Fruit fly (Drosophila melanogaster): ENCODE results near the gene sowi.

Gene sowi

DNA sequence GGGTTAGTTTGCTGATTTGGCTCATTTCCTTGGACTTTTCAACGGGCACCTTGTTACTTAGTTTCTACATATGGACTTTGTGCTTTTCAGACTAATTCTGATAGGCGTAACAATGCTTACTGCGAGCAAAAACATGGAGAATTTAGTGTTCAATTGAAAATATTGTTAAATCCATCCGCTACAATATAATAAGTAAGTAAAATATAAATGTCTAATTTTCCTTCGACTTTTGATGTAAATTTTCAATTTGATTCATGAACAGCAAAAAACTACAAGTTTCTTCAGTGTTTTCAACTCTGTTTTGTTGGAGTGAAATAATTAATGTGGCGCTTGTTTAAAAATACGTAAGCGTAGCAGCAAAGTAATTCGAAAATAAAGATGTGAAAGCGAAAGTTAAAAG, 18.9 kb downstream of the sowi start, which contains the start of gene glob2:
Gene glob2 (minus strand): TSS at position 101 of the 400 bp plus-strand sequence.
- TF ChIP-seq ss (GFP tag; optimal IDR thresholded peaks at IDR 0.05) (no peak), Sox102F (GFP tag; optimal IDR thresholded peaks at IDR 0.05) (no peak), CG1621 (tag; optimal IDR thresholded peaks at IDR 0.05) (no peak), Gug (GFP tag; IDR thresholded peaks at IDR 0.05) (no peak), Hr4 (GFP tag; optimal IDR thresholded peaks at IDR 0.05) (no peak), net (GFP tag; optimal IDR thresholded peaks at IDR 0.05) (no peak), Sox14 (GFP tag; optimal IDR thresholded peaks at IDR 0.05) (no peak), CG8119 (GFP tag; IDR thresholded peaks at IDR 0.05) (no peak), CG4318 (GFP tag; optimal IDR thresholded peaks at IDR 0.05) (no peak), CG10631 (GFP tag; optimal IDR thresholded peaks at IDR 0.05) (no peak), CG11762 (GFP tag; optimal IDR thresholded peaks at IDR 0.05; ENCODE audit: insufficient read depth) (no peak), Lpt (GFP tag; optimal IDR thresholded peaks at IDR 0.05) (no peak), CG31627 (GFP tag; optimal IDR thresholded peaks at IDR 0.05) (no peak), Hr38 (GFP tag; optimal IDR thresholded peaks at IDR 0.05) (no peak), achi (GFP tag; optimal IDR thresholded peaks at IDR 0.05) (no peak), eg (GFP tag; IDR thresholded peaks at IDR 0.05) (no peak)

- TF ChIP-seq CG11294 (GFP tag; IDR thresholded peaks at IDR 0.05) (no peak), net (GFP tag; optimal IDR thresholded peaks at IDR 0.05) (no peak), CG10631 (GFP tag; optimal IDR thresholded peaks at IDR 0.05) (no peak), CG6163 (GFP tag; IDR thresholded peaks at IDR 0.05) (no peak)
These were observed 22.6 kb downstream of the sowi start for dm6 chr3R:6605142-6605541.

dm6 chr3R:6600942-6601341, 26.8 kb downstream of the sowi start, which contains the start of gene CG31482:
Gene CG31482, plus strand, starts transcription at chr3R:6601242.
- TF ChIP-seq Blimp-1 (GFP tag; optimal IDR thresholded peaks at IDR 0.05) (no peak), topi (GFP tag; optimal IDR thresholded peaks at IDR 0.05) (no peak), Ets21C (GFP tag; optimal IDR thresholded peaks at IDR 0.05) (no peak), lz (GFP tag; optimal IDR thresholded peaks at IDR 0.05) (no peak), fd59A (GFP tag; optimal IDR thresholded peaks at IDR 0.05) (no peak), Hr39 (GFP tag; optimal IDR thresholded peaks at IDR 0.05) (no peak), Smox (GFP tag; optimal IDR thresholded peaks at IDR 0.05) (no peak), eg (GFP tag; IDR thresholded peaks at IDR 0.05) (no peak), Eip75B (GFP tag; optimal IDR thresholded peaks at IDR 0.05) (no peak), acj6 (GFP tag; optimal IDR thresholded peaks at IDR 0.05) (no peak), dsx (GFP tag; optimal IDR thresholded peaks at IDR 0.05; ENCODE audit: poor library complexity, severe bottlenecking) (no peak), dac (GFP tag; optimal IDR thresholded peaks at IDR 0.05) (no peak), CG6854 (GFP tag; optimal IDR thresholded peaks at IDR 0.05) (no peak), vri (GFP tag; optimal IDR thresholded peaks at IDR 0.05) (no peak), CG11294 (GFP tag; IDR thresholded peaks at IDR 0.05) (no peak), CG7368 (GFP tag; optimal IDR thresholded peaks at IDR 0.05) (no peak), Sox15 (GFP tag; optimal IDR thresholded peaks at IDR 0.05) (no peak), CG15336 (GFP tag; IDR thresholded peaks at IDR 0.05) (no peak)

DNA sequence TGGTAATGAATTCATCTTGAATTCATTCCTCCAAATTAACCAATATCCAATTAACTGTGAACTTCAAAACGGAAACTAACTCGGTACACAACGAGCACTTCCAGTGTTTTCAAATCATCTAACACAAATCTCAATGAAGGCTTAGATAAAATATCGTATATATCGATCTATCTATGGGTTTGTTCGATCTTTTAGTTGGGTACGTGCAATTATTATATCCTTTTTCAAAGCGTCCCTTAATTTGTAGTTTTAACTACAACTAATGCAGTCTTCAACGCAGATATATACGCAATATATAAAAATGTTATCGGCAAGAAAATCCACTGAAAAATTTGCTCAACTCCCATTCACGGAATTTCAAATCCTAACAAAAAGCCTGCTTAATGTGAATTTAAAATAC, 29.8 kb downstream of the sowi start, which contains the start of gene CG1138:
Gene CG1138 (minus strand): TSS at position 101 of the 400 bp plus-strand sequence.
- TF ChIP-seq eg (GFP tag; IDR thresholded peaks at IDR 0.05) (no peak), CG4318 (GFP tag; optimal IDR thresholded peaks at IDR 0.05) (no peak), Blimp-1 (GFP tag; optimal IDR thresholded peaks at IDR 0.05) (no peak), CG3032 (tag; optimal IDR thresholded peaks at IDR 0.05) (no peak), CG15336 (GFP tag; IDR thresholded peaks at IDR 0.05) (no peak), Sox102F (GFP tag; optimal IDR thresholded peaks at IDR 0.05) (no peak), CG1621 (tag; optimal IDR thresholded peaks at IDR 0.05) (no peak), Hr4 (GFP tag; optimal IDR thresholded peaks at IDR 0.05) (no peak), fd85E (GFP tag; optimal IDR thresholded peaks at IDR 0.05) (no peak), Hr39 (GFP tag; optimal IDR thresholded peaks at IDR 0.05) (no peak), CG8632 (GFP tag; optimal IDR thresholded peaks at IDR 0.05) (no peak), achi (GFP tag; optimal IDR thresholded peaks at IDR 0.05) (no peak), CG8319 (GFP tag; optimal IDR thresholded peaks at IDR 0.05) (no peak), CG34406 (GFP tag; optimal IDR thresholded peaks at IDR 0.05) (no peak)

All from whole organism, prepupa.